Worm (Caenorhabditis elegans) whole organism, late embryonic: ENCODE data around the gene Y26G10.5.

ENCODE experiments used
- F13H6.1 ChIP-seq: sonication (generic microtip); optimal IDR thresholded peaks from 2 replicates; lab custom pipeline; 2016; ENCODE audit warnings: missing genetic modification characterization, missing compliant biosample characterization
- K09A11.1 ChIP-seq: sonication (generic microtip); optimal IDR thresholded peaks from 2 replicates; lab custom pipeline; 2017; ENCODE audit warnings: antibody characterized with exemption, mild to moderate bottlenecking, missing genetic modification characterization, missing compliant biosample characterization; ENCODE audit not compliant: insufficient read depth
- T23F11.4 ChIP-seq: fragments of 200-800 bp; sonication (Bioruptor generic); optimal IDR thresholded peaks from 2 replicates; lab custom pipeline; 2018; ENCODE audit warnings: mild to moderate bottlenecking, missing genetic modification characterization, missing compliant biosample characterization
- ahr-1 ChIP-seq: sonication (generic microtip); optimal IDR thresholded peaks from 2 replicates; lab custom pipeline; 2016; ENCODE audit warnings: missing genetic modification characterization, missing compliant biosample characterization
- ceh-30 ChIP-seq: fragments of 150-350 bp; optimal IDR thresholded peaks from 2 replicates; lab custom pipeline; 2014; ENCODE audit warnings: missing biosample characterization, missing genetic modification characterization
- ceh-45 ChIP-seq: fragments of 200-800 bp; sonication (Bioruptor generic); IDR thresholded peaks from 2 replicates; pipeline ENCODE4 v1.3.6; 2022; ENCODE audit warnings: missing genetic modification reagents, missing genetic modification characterization, missing compliant biosample characterization
- ceh-48 ChIP-seq: sonication (generic microtip); optimal IDR thresholded peaks from 2 replicates; lab custom pipeline; 2016; ENCODE audit warnings: missing genetic modification characterization, inconsistent platforms, missing compliant biosample characterization
- che-1 ChIP-seq: sonication (generic microtip); optimal IDR thresholded peaks from 2 replicates; lab custom pipeline; 2016; ENCODE audit warnings: mild to moderate bottlenecking, missing genetic modification characterization, missing compliant biosample characterization
- dve-1 ChIP-seq: sonication (generic microtip); optimal IDR thresholded peaks from 2 replicates; lab custom pipeline; 2017; ENCODE audit warnings: antibody characterized with exemption, mild to moderate bottlenecking, missing genetic modification characterization, missing compliant biosample characterization
- ets-4 ChIP-seq: sonication (generic microtip); optimal IDR thresholded peaks from 2 replicates; lab custom pipeline; 2016; ENCODE audit warnings: missing genetic modification characterization, missing compliant biosample characterization
- hlh-13 ChIP-seq: fragments of 200-800 bp; sonication (Bioruptor generic); optimal IDR thresholded peaks from 2 replicates; lab custom pipeline; 2018; ENCODE audit warnings: mild to moderate bottlenecking, missing genetic modification characterization, missing compliant biosample characterization
- hlh-15 ChIP-seq: sonication (generic microtip); optimal IDR thresholded peaks from 2 replicates; lab custom pipeline; 2016; ENCODE audit warnings: missing genetic modification characterization, missing compliant biosample characterization
- hlh-30 ChIP-seq: sonication (generic microtip); optimal IDR thresholded peaks from 2 replicates; lab custom pipeline; 2017; ENCODE audit warnings: antibody characterized with exemption, missing genetic modification characterization, missing compliant biosample characterization; ENCODE audit not compliant: insufficient read depth
- hlh-8 ChIP-seq: sonication (generic microtip); optimal IDR thresholded peaks from 2 replicates; lab custom pipeline; 2016; ENCODE audit warnings: missing genotype, missing genetic modification characterization, missing compliant biosample characterization
- lim-6 ChIP-seq: sonication (generic microtip); optimal IDR thresholded peaks from 2 replicates; lab custom pipeline; 2016; ENCODE audit warnings: missing genetic modification characterization, missing compliant biosample characterization
- lin-11 ChIP-seq: fragments of 200-800 bp; sonication (Bioruptor generic); optimal IDR thresholded peaks from 2 replicates; lab custom pipeline; 2018; ENCODE audit warnings: mild to moderate bottlenecking, missing genetic modification characterization, missing compliant biosample characterization
- nfya-1 ChIP-seq: sonication (generic microtip); optimal IDR thresholded peaks from 2 replicates; lab custom pipeline; 2017; ENCODE audit warnings: missing genetic modification characterization, mild to moderate bottlenecking, missing compliant biosample characterization, antibody characterized with exemption, moderate library complexity
- rnt-1 ChIP-seq: sonication (generic microtip); optimal IDR thresholded peaks from 2 replicates; lab custom pipeline; 2016; ENCODE audit warnings: missing genetic modification characterization, missing compliant biosample characterization
- unc-42 ChIP-seq: sonication (generic microtip); optimal IDR thresholded peaks from 2 replicates; lab custom pipeline; 2016; ENCODE audit warnings: missing genotype, missing genetic modification characterization, missing compliant biosample characterization
- unc-55 ChIP-seq: sonication (generic microtip); optimal IDR thresholded peaks from 2 replicates; lab custom pipeline; 2017; ENCODE audit warnings: missing biosample characterization, missing genetic modification reagents, missing genetic modification characterization
- unc-86 ChIP-seq: sonication (generic microtip); optimal IDR thresholded peaks from 2 replicates; lab custom pipeline; 2016; ENCODE audit warnings: missing genetic modification characterization, missing compliant biosample characterization

Y26G10.5 gene

ce11 chrV:17655205-17655604 lies 45.4 kb downstream of the Y26G10.5 start:
- TF ChIP-seq unc-55 (GFP tag; lab: Kevin White, UChicago) (no peak), unc-86 (tag; lab: Kevin White, UChicago) (no peak), hlh-15 (tag; lab: Kevin White, UChicago) (no peak), rnt-1 (tag; lab: Kevin White, UChicago) (no peak), ceh-48 (tag; lab: Kevin White, UChicago) (no peak)

- TF ChIP-seq dve-1 (tag; lab: Kevin White, UChicago): no peak
- TF ChIP-seq hlh-8 (tag; lab: Kevin White, UChicago): no peak
- no peak for TF ChIP-seq ets-4 (tag; lab: Kevin White, UChicago)
- no peak for TF ChIP-seq che-1 (tag; lab: Kevin White, UChicago)
- no peak for TF ChIP-seq F13H6.1 (tag; lab: Kevin White, UChicago)
- TF ChIP-seq ceh-48 (tag; lab: Kevin White, UChicago): no peak
- TF ChIP-seq lim-6 (tag; lab: Kevin White, UChicago): no peak
- no peak for TF ChIP-seq T23F11.4 (GFP tag; lab: Kevin White, UChicago)
- no peak for TF ChIP-seq K09A11.1 (tag; lab: Kevin White, UChicago)
- no peak for TF ChIP-seq nfya-1 (tag; lab: Kevin White, UChicago)
- TF ChIP-seq ceh-30 (tag; lab: Kevin White, UChicago): no peak
- no peak for TF ChIP-seq rnt-1 (tag; lab: Kevin White, UChicago)
- TF ChIP-seq hlh-30 (tag; lab: Kevin White, UChicago): no peak
- no peak for TF ChIP-seq ceh-45 (GFP tag; lab: Robert Waterston, UW)
- no peak for TF ChIP-seq ahr-1
- no peak for TF ChIP-seq lin-11 (tag; lab: Kevin White, UChicago)
- no peak for TF ChIP-seq unc-42 (tag; lab: Kevin White, UChicago)
- TF ChIP-seq hlh-13 (GFP tag; lab: Kevin White, UChicago): no peak
These were observed 50.2 kb downstream of the Y26G10.5 start, which contains the start of gene fbxa-192 for ce11 chrV:17650427-17650826. Gene fbxa-192, minus strand, starts transcription at chrV:17650527.
